Worm (Caenorhabditis elegans) whole organism, L1 larva: ENCODE data around the gene lgc-40.

Experiments used
- C04F5.9 ChIP-seq: sonication (generic microtip); optimal IDR thresholded peaks from 2 replicates; lab custom pipeline; 2016; ENCODE audit warnings: missing genetic modification characterization, missing compliant biosample characterization
- C16A3.4 ChIP-seq: fragments of 150-350 bp; optimal IDR thresholded peaks from 2 replicates; lab custom pipeline; 2014; ENCODE audit warnings: missing biosample characterization, missing genetic modification characterization
- C34B4.2 ChIP-seq: sonication (generic microtip); optimal IDR thresholded peaks from 2 replicates; lab custom pipeline; 2017; ENCODE audit warnings: mild to moderate bottlenecking, missing genetic modification characterization, missing compliant biosample characterization
- F16B12.6 ChIP-seq: fragments of 150-350 bp; optimal IDR thresholded peaks from 2 replicates; lab custom pipeline; 2014; ENCODE audit warnings: missing biosample characterization, missing genetic modification characterization
- Y116A8C.19 ChIP-seq: sonication (generic microtip); optimal IDR thresholded peaks from 2 replicates; lab custom pipeline; 2016; ENCODE audit warnings: missing compliant biosample characterization, missing genetic modification characterization, borderline replicate concordance
- ama-1 ChIP-seq: fragments of 150-350 bp; optimal IDR thresholded peaks from 2 replicates; lab custom pipeline; 2014
- ceh-63 ChIP-seq: fragments of 200-800 bp; sonication (Bioruptor generic); optimal IDR thresholded peaks from 2 replicates; lab custom pipeline; 2018; ENCODE audit warnings: mild to moderate bottlenecking, missing genetic modification characterization, missing compliant biosample characterization
- ceh-8 ChIP-seq: fragments of 200-800 bp; sonication (Bioruptor generic); optimal IDR thresholded peaks from 2 replicates; lab custom pipeline; 2018; ENCODE audit warnings: mild to moderate bottlenecking, missing genetic modification characterization, moderate library complexity, missing compliant biosample characterization
- ceh-82 ChIP-seq, 3 experiments: fragments of 150-350 bp in 1 of 3; sonication (generic microtip) in 2 of 3; optimal IDR thresholded peaks; 2 replicates each; lab custom pipeline; 2014 to 2017; ENCODE audit warnings: missing biosample characterization in 3 of 3, missing genetic modification characterization in 3 of 3
- ceh-88 ChIP-seq: fragments of 200-800 bp; sonication (Bioruptor generic); IDR thresholded peaks from 2 replicates; pipeline ENCODE4 v1.3.6; 2022; ENCODE audit warnings: missing genetic modification characterization, missing compliant biosample characterization
- ceh-90 ChIP-seq: sonication (generic microtip); optimal IDR thresholded peaks from 2 replicates; lab custom pipeline; 2016; ENCODE audit warnings: missing genetic modification characterization, missing compliant biosample characterization
- dpl-1 ChIP-seq, 3 experiments: fragments of 150-350 bp in 2 of 3; sonication (generic microtip) in 1 of 3; optimal IDR thresholded peaks; 2 replicates each; lab custom pipeline; 2014 to 2017; ENCODE audit warnings: missing biosample characterization in 3 of 3, missing genetic modification characterization in 3 of 3, missing genetic modification reagents in 3 of 3
- dsc-1 ChIP-seq: sonication (generic microtip); optimal IDR thresholded peaks from 2 replicates; lab custom pipeline; 2016; ENCODE audit warnings: mild to moderate bottlenecking, missing genetic modification characterization, missing compliant biosample characterization
- efl-1 ChIP-seq, 4 experiments: fragments of 150-350 bp; optimal IDR thresholded peaks in 3 of 4; peaks in 1 of 4; 1 replicate in 1 of 4; 2 replicates in 3 of 4; lab custom pipeline; 2014; ENCODE audit warnings: missing biosample characterization in 2 of 4, missing genetic modification characterization in 2 of 4, missing genetic modification reagents in 2 of 4
- egl-27 ChIP-seq, 2 experiments: fragments of 150-350 bp in 1 of 2; sonication (generic microtip); optimal IDR thresholded peaks; 3 replicates each; lab custom pipeline; 2017 to 2018; ENCODE audit warnings: missing biosample characterization in 2 of 2, missing genetic modification characterization in 2 of 2, missing genetic modification reagents in 2 of 2
- elt-2 ChIP-seq: sonication (generic microtip); optimal IDR thresholded peaks from 2 replicates; lab custom pipeline; 2016; ENCODE audit warnings: missing genetic modification characterization, mild to moderate bottlenecking, inconsistent platforms, missing compliant biosample characterization, missing genetic modification reagents
- elt-3 ChIP-seq, 6 experiments: fragments of 150-350 bp in 1 of 6; sonication (generic microtip); optimal IDR thresholded peaks; 2 replicates each; lab custom pipeline; 2017 to 2018; ENCODE audit warnings: missing biosample characterization in 6 of 6, missing genetic modification characterization in 6 of 6, inconsistent platforms in 1 of 6
- ets-5 ChIP-seq: fragments of 200-800 bp; sonication (Bioruptor generic); IDR thresholded peaks from 2 replicates; pipeline ENCODE4 v1.3.6; 2022; ENCODE audit warnings: missing genetic modification characterization, missing compliant biosample characterization
- fkh-4 ChIP-seq: sonication (generic microtip); optimal IDR thresholded peaks from 2 replicates; lab custom pipeline; 2016; ENCODE audit warnings: missing compliant biosample characterization, missing genetic modification characterization, borderline replicate concordance
- fkh-8 ChIP-seq: sonication (generic microtip); optimal IDR thresholded peaks from 2 replicates; lab custom pipeline; 2016; ENCODE audit warnings: mild to moderate bottlenecking, missing genetic modification characterization, missing compliant biosample characterization
- hlh-17 ChIP-seq: fragments of 200-800 bp; sonication (Bioruptor generic); optimal IDR thresholded peaks from 2 replicates; lab custom pipeline; 2018; ENCODE audit warnings: missing genetic modification characterization, mild to moderate bottlenecking, missing compliant biosample characterization, moderate library complexity, borderline replicate concordance
- hpl-2 ChIP-seq: fragments of 150-350 bp; optimal IDR thresholded peaks from 2 replicates; lab custom pipeline; 2014; ENCODE audit warnings: missing biosample characterization, missing genetic modification reagents, missing genetic modification characterization
- isw-1 ChIP-seq: fragments of 200-800 bp; sonication (Bioruptor generic); IDR thresholded peaks from 2 replicates; pipeline ENCODE4 v1.3.6; 2022; ENCODE audit warnings: missing genetic modification characterization, missing compliant biosample characterization
- jun-1 ChIP-seq: fragments of 150-350 bp; optimal IDR thresholded peaks from 2 replicates; lab custom pipeline; 2014; ENCODE audit warnings: missing biosample characterization, missing genetic modification reagents, missing genetic modification characterization
- lin-15B ChIP-seq: fragments of 150-350 bp; sonication (generic microtip); optimal IDR thresholded peaks from 3 replicates; lab custom pipeline; 2014; ENCODE audit warnings: missing biosample characterization, missing genetic modification characterization
- lin-39 ChIP-seq: fragments of 150-350 bp; optimal IDR thresholded peaks from 2 replicates; lab custom pipeline; 2014; ENCODE audit warnings: missing biosample characterization, missing genetic modification reagents, missing genetic modification characterization
- lir-3 ChIP-seq: sonication (generic microtip); optimal IDR thresholded peaks from 2 replicates; lab custom pipeline; 2016; ENCODE audit warnings: mild to moderate bottlenecking, missing genetic modification characterization, moderate library complexity, missing compliant biosample characterization; ENCODE audit not compliant: poor library complexity
- mab-9 ChIP-seq: fragments of 200-800 bp; sonication (Bioruptor generic); IDR thresholded peaks from 2 replicates; pipeline ENCODE4 v1.3.6; 2022; ENCODE audit warnings: missing genetic modification reagents, missing genetic modification characterization, missing compliant biosample characterization
- mef-2 ChIP-seq: fragments of 150-350 bp; optimal IDR thresholded peaks from 2 replicates; lab custom pipeline; 2014; ENCODE audit warnings: missing biosample characterization, missing genetic modification characterization
- mep-1 ChIP-seq: fragments of 150-350 bp; optimal IDR thresholded peaks from 2 replicates; lab custom pipeline; 2014; ENCODE audit warnings: missing biosample characterization, missing genetic modification characterization
- nhr-11 ChIP-seq: fragments of 150-350 bp; optimal IDR thresholded peaks from 2 replicates; lab custom pipeline; 2014; ENCODE audit warnings: missing biosample characterization, missing genetic modification characterization
- nhr-12 ChIP-seq: sonication (generic microtip); optimal IDR thresholded peaks from 2 replicates; lab custom pipeline; 2017; ENCODE audit warnings: missing biosample characterization, missing genetic modification characterization
- nhr-19 ChIP-seq: fragments of 200-800 bp; sonication (Bioruptor generic); conservative IDR thresholded peaks from 2 replicates; pipeline ENCODE4 v1.3.6; 2022; ENCODE audit warnings: missing genetic modification characterization, missing compliant biosample characterization
- nhr-20 ChIP-seq: sonication (generic microtip); optimal IDR thresholded peaks from 2 replicates; lab custom pipeline; 2016; ENCODE audit warnings: mild to moderate bottlenecking, missing genetic modification characterization, missing compliant biosample characterization
- nhr-71 ChIP-seq: sonication (generic microtip); optimal IDR thresholded peaks from 2 replicates; lab custom pipeline; 2016; ENCODE audit warnings: mild to moderate bottlenecking, missing genetic modification characterization, moderate library complexity, missing compliant biosample characterization
- nhr-76 ChIP-seq: sonication (generic microtip); optimal IDR thresholded peaks from 2 replicates; lab custom pipeline; 2017; ENCODE audit warnings: missing biosample characterization, missing genetic modification characterization
- nhr-77 ChIP-seq: fragments of 150-350 bp; optimal IDR thresholded peaks from 2 replicates; lab custom pipeline; 2014; ENCODE audit warnings: missing biosample characterization, missing genetic modification characterization
- nhr-84 ChIP-seq: sonication (generic microtip); optimal IDR thresholded peaks from 2 replicates; lab custom pipeline; 2017; ENCODE audit warnings: missing biosample characterization, missing genetic modification characterization
- nhr-90 ChIP-seq: sonication (generic microtip); optimal IDR thresholded peaks from 2 replicates; lab custom pipeline; 2016; ENCODE audit warnings: mild to moderate bottlenecking, missing genetic modification characterization, missing compliant biosample characterization; ENCODE audit not compliant: poor library complexity
- pag-3 ChIP-seq: sonication (generic microtip); optimal IDR thresholded peaks from 2 replicates; lab custom pipeline; 2017; ENCODE audit warnings: missing genetic modification characterization, mild to moderate bottlenecking, missing compliant biosample characterization, antibody characterized with exemption, borderline replicate concordance; ENCODE audit not compliant: insufficient read depth
- pax-3 ChIP-seq: fragments of 200-800 bp; sonication (Bioruptor generic); optimal IDR thresholded peaks from 2 replicates; lab custom pipeline; 2018; ENCODE audit warnings: mild to moderate bottlenecking, missing genetic modification characterization, moderate library complexity, missing compliant biosample characterization
- rnt-1 ChIP-seq: sonication (generic microtip); optimal IDR thresholded peaks from 2 replicates; lab custom pipeline; 2016; ENCODE audit warnings: mild to moderate bottlenecking, missing genetic modification characterization, moderate library complexity, missing compliant biosample characterization
- snpc-4 ChIP-seq: fragments of 150-350 bp; optimal IDR thresholded peaks from 2 replicates; lab custom pipeline; 2014; ENCODE audit warnings: missing biosample characterization, missing genetic modification characterization
- sox-4 ChIP-seq: sonication (generic microtip); optimal IDR thresholded peaks from 2 replicates; lab custom pipeline; 2016; ENCODE audit warnings: missing genetic modification characterization, missing compliant biosample characterization
- sptf-1 ChIP-seq: fragments of 150-350 bp; optimal IDR thresholded peaks from 2 replicates; lab custom pipeline; 2014; ENCODE audit warnings: missing biosample characterization, missing genetic modification characterization
- sup-37 ChIP-seq: fragments of 200-800 bp; sonication (Bioruptor generic); optimal IDR thresholded peaks from 2 replicates; lab custom pipeline; 2018; ENCODE audit warnings: mild to moderate bottlenecking, missing genetic modification characterization, missing compliant biosample characterization
- tbx-2 ChIP-seq: sonication (generic microtip); optimal IDR thresholded peaks from 2 replicates; lab custom pipeline; 2016; ENCODE audit warnings: missing genetic modification characterization, missing compliant biosample characterization
- unc-30 ChIP-seq: sonication (generic microtip); optimal IDR thresholded peaks from 2 replicates; lab custom pipeline; 2017; ENCODE audit warnings: missing biosample characterization, missing genetic modification characterization
- unc-62 ChIP-seq: fragments of 150-350 bp; optimal IDR thresholded peaks from 2 replicates; lab custom pipeline; 2014; ENCODE audit warnings: missing biosample characterization, missing genetic modification reagents, missing genetic modification characterization
- xbp-1 ChIP-seq: sonication (generic microtip); optimal IDR thresholded peaks from 2 replicates; lab custom pipeline; 2016; ENCODE audit warnings: missing genetic modification characterization, missing compliant biosample characterization
- zag-1 ChIP-seq: fragments of 150-350 bp; optimal IDR thresholded peaks from 2 replicates; lab custom pipeline; 2014; ENCODE audit warnings: missing biosample characterization, missing genetic modification characterization
- zip-4 ChIP-seq: fragments of 200-800 bp; sonication (Bioruptor generic); optimal IDR thresholded peaks from 2 replicates; lab custom pipeline; 2018; ENCODE audit warnings: mild to moderate bottlenecking, missing genetic modification characterization, moderate library complexity, missing compliant biosample characterization
- ztf-11 ChIP-seq, 2 experiments: sonication (generic microtip); optimal IDR thresholded peaks; 2 replicates each; lab custom pipeline; 2016 to 2017; ENCODE audit warnings: missing genetic modification characterization in 2 of 2, missing biosample characterization in 1 of 2, missing compliant biosample characterization in 1 of 2

Gene lgc-40

DNA sequence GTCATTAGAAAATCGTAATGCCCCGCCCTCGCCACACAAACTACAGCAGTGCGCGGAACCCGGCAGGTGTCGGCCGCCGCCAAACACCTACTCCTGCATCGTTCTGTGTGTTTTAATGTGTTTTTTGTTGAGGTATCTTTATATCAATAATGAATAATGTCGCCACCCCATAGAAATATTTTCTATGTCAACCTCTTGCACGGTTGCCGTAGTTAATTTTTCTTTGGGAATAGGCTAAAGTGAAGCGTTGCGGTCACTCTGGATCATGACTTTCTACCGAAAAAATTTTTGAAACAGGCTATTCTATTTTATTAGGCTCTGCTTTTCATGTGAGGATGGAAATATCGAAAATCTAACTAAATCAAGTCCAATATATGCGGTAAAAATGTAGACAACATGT is 31.0 kb upstream of the lgc-40 start (continued):
- TF ChIP-seq hlh-17 (GFP tag; lab: Kevin White, UChicago) (no peak), fkh-8 (tag; lab: Kevin White, UChicago) (no peak), lin-15B (tag; lab: Kevin White, UChicago) (no peak), xbp-1 (tag; lab: Kevin White, UChicago) (no peak), ets-5 (GFP tag; lab: Robert Waterston, UW) (no peak), sup-37 (GFP tag; lab: Kevin White, UChicago) (no peak), dsc-1 (no peak), pax-3 (tag; lab: Kevin White, UChicago) (no peak), nhr-12 (tag; lab: Kevin White, UChicago) (no peak), Y116A8C.19 (tag; lab: Kevin White, UChicago) (no peak), isw-1 (GFP tag; lab: Robert Waterston, UW) (no peak), jun-1 (tag; lab: Kevin White, UChicago) (no peak), ama-1 (lab: Kevin White, UChicago) (no peak), C04F5.9 (tag; lab: Kevin White, UChicago) (no peak), unc-62 (no peak), nhr-90 (tag; lab: Kevin White, UChicago) (peak; percentile 77), snpc-4 (tag; lab: Kevin White, UChicago) (peak; percentile 98), sox-4 (tag; lab: Kevin White, UChicago) (no peak), efl-1 (optimal IDR thresholded peaks at IDR 0.05; lab: Kevin White, UChicago) (no peak), efl-1 (GFP tag; optimal IDR thresholded peaks at IDR 0.05 in 1 of 2; lab: Kevin White, UChicago) (peak in 1 of 2 experiments; percentile 80), ztf-11 (tag; optimal IDR thresholded peaks at IDR 0.05; lab: Kevin White, UChicago) (peak in 1 of 2 experiments; percentile 40), zag-1 (tag; lab: Kevin White, UChicago) (no peak), mef-2 (no peak), hpl-2 (GFP tag; lab: Kevin White, UChicago) (no peak), ceh-63 (GFP tag; lab: Kevin White, UChicago) (no peak), lir-3 (tag; lab: Kevin White, UChicago) (no peak), pag-3 (tag; lab: Kevin White, UChicago) (no peak), ceh-90 (no peak), mep-1 (tag; lab: Kevin White, UChicago) (no peak), unc-30 (tag; lab: Kevin White, UChicago) (no peak), ceh-88 (GFP tag; lab: Robert Waterston, UW) (no peak), nhr-19 (GFP tag; lab: Robert Waterston, UW) (peak; percentile 75), zip-4 (GFP tag; lab: Kevin White, UChicago) (no peak), elt-3 (tag; optimal IDR thresholded peaks at IDR 0.05; lab: Kevin White, UChicago) (no peak), nhr-11 (tag; lab: Kevin White, UChicago) (no peak), nhr-77 (no peak), fkh-4 (no peak), nhr-20 (tag; lab: Kevin White, UChicago) (peak; percentile 55), elt-2 (peak; percentile 44), F16B12.6 (tag; lab: Kevin White, UChicago) (no peak), ceh-8 (GFP tag; lab: Kevin White, UChicago) (no peak), nhr-84 (tag; lab: Kevin White, UChicago) (no peak), dpl-1 (GFP tag; optimal IDR thresholded peaks at IDR 0.05; lab: Kevin White, UChicago) (no peak), egl-27 (tag; optimal IDR thresholded peaks at IDR 0.05; lab: Kevin White, UChicago) (no peak), nhr-71 (tag; lab: Kevin White, UChicago) (peak; percentile 79), C34B4.2 (tag; lab: Kevin White, UChicago) (no peak), mab-9 (GFP tag; lab: Robert Waterston, UW) (no peak), lin-39 (peak; percentile 27), rnt-1 (tag; lab: Kevin White, UChicago) (peak; percentile 51), tbx-2 (peak; percentile 11), ceh-82 (tag; optimal IDR thresholded peaks at IDR 0.05; lab: Kevin White, UChicago) (no peak), sptf-1 (tag; lab: Kevin White, UChicago) (no peak), nhr-76 (tag; lab: Kevin White, UChicago) (no peak), C16A3.4 (tag; lab: Kevin White, UChicago) (no peak)
